Worm (Caenorhabditis elegans) whole organism, mixed stage, embryonic: ENCODE measurements around the gene pap-2.
A peak's percentile ranks its signal among the peaks of the same experiment; 100 is the strongest.

Experiments
- flh-1 ChIP-seq: fragments of 200-800 bp; sonication (Bioruptor generic); optimal IDR thresholded peaks from 2 replicates; lab custom pipeline; 2018; ENCODE audit warnings: mild to moderate bottlenecking, missing genetic modification characterization, moderate library complexity, missing compliant biosample characterization
- hlh-1 ChIP-seq: fragments of 150-350 bp; optimal IDR thresholded peaks from 2 replicates; lab custom pipeline; 2014; ENCODE audit warnings: missing biosample characterization, missing genetic modification reagents, missing genetic modification characterization
- lin-13 ChIP-seq: fragments of 150-350 bp; optimal IDR thresholded peaks from 2 replicates; lab custom pipeline; 2014; ENCODE audit warnings: missing biosample characterization, missing genetic modification characterization
- lsy-2 ChIP-seq: fragments of 150-350 bp; optimal IDR thresholded peaks from 2 replicates; lab custom pipeline; 2014; ENCODE audit warnings: missing biosample characterization, missing genetic modification characterization
- mab-5 ChIP-seq: fragments of 150-350 bp; optimal IDR thresholded peaks from 2 replicates; lab custom pipeline; 2014; ENCODE audit warnings: missing biosample characterization, missing genetic modification characterization
- nhr-237 ChIP-seq: fragments of 150-350 bp; optimal IDR thresholded peaks from 2 replicates; lab custom pipeline; 2014; ENCODE audit warnings: missing biosample characterization, missing genetic modification characterization
- nhr-76 ChIP-seq: sonication (generic microtip); optimal IDR thresholded peaks from 2 replicates; lab custom pipeline; 2017; ENCODE audit warnings: missing biosample characterization, missing genetic modification characterization
- pha-4 ChIP-seq: fragments of 150-350 bp; optimal IDR thresholded peaks from 2 replicates; lab custom pipeline; 2018; ENCODE audit warnings: missing biosample characterization, missing genetic modification reagents, missing genetic modification characterization
- sem-2 ChIP-seq: fragments of 200-800 bp; sonication (Bioruptor generic); optimal IDR thresholded peaks from 2 replicates; lab custom pipeline; 2018; ENCODE audit warnings: mild to moderate bottlenecking, missing genetic modification characterization, missing compliant biosample characterization
- snpc-4 ChIP-seq: fragments of 150-350 bp; optimal IDR thresholded peaks from 2 replicates; lab custom pipeline; 2014; ENCODE audit warnings: missing biosample characterization, missing genetic modification characterization
- tbx-8 ChIP-seq: fragments of 200-800 bp; sonication (Bioruptor generic); optimal IDR thresholded peaks from 2 replicates; lab custom pipeline; 2018; ENCODE audit warnings: mild to moderate bottlenecking, missing genetic modification characterization, moderate library complexity, missing compliant biosample characterization
- unc-62 ChIP-seq: fragments of 150-350 bp; optimal IDR thresholded peaks from 2 replicates; lab custom pipeline; 2014; ENCODE audit warnings: missing biosample characterization, missing genetic modification reagents, missing genetic modification characterization
- zip-8 ChIP-seq: fragments of 150-350 bp; optimal IDR thresholded peaks from 2 replicates; lab custom pipeline; 2014; ENCODE audit warnings: missing biosample characterization, missing genetic modification characterization
- ztf-11 ChIP-seq: fragments of 150-350 bp; optimal IDR thresholded peaks from 2 replicates; lab custom pipeline; 2014; ENCODE audit warnings: missing biosample characterization, missing genetic modification characterization

DNA sequence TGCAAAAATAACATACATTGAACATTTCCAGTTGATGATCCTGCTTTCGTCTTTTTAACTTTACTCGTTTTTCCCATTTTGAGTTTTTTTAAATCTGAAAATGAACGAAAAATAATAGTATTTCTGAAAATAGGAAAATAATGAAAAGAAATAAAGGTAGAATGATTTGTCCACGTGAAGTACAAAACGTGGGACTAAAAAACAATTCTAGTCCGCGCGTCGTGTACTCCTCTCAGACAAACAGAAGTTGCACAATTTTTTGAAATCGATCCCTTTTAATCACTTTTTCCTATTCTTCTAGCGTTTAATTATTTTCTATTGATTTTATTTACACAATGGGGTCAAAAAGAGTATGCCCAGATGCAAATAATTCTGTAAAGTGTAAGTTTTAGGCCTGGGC lies 18.1 kb downstream of the pap-2 start, which contains the start of the genes E02H1.1 and tag-124:
- TF ChIP-seq snpc-4 (tag; lab: Kevin White, UChicago) (no peak), tbx-8 (no peak), flh-1 (GFP tag; lab: Kevin White, UChicago) (no peak), mab-5 (tag; lab: Kevin White, UChicago) (no peak), pha-4 (tag; lab: Kevin White, UChicago) (no peak), lin-13 (tag; lab: Kevin White, UChicago) (no peak), nhr-76 (tag; lab: Kevin White, UChicago) (no peak), sem-2 (GFP tag; lab: Kevin White, UChicago) (no peak), ztf-11 (no peak), hlh-1 (no peak), nhr-237 (peak; percentile 37), unc-62 (GFP tag; lab: Kevin White, UChicago) (no peak), lsy-2 (tag; lab: Kevin White, UChicago) (peak; percentile 25), zip-8 (tag; lab: Kevin White, UChicago) (no peak)
